Worm (Caenorhabditis elegans) whole organism, late embryonic: ENCODE data around the gene srj-42.

Experiments
- C08G9.2 ChIP-seq: sonication (generic microtip); optimal IDR thresholded peaks from 2 replicates; lab custom pipeline; 2016; ENCODE audit warnings: mild to moderate bottlenecking, missing genetic modification characterization, moderate library complexity, missing compliant biosample characterization
- F13H6.1 ChIP-seq: sonication (generic microtip); optimal IDR thresholded peaks from 2 replicates; lab custom pipeline; 2016; ENCODE audit warnings: missing genetic modification characterization, missing compliant biosample characterization
- K09A11.1 ChIP-seq: sonication (generic microtip); optimal IDR thresholded peaks from 2 replicates; lab custom pipeline; 2017; ENCODE audit warnings: antibody characterized with exemption, mild to moderate bottlenecking, missing genetic modification characterization, missing compliant biosample characterization; ENCODE audit not compliant: insufficient read depth
- T23F11.4 ChIP-seq: fragments of 200-800 bp; sonication (Bioruptor generic); optimal IDR thresholded peaks from 2 replicates; lab custom pipeline; 2018; ENCODE audit warnings: mild to moderate bottlenecking, missing genetic modification characterization, missing compliant biosample characterization
- Y22D7AL.16 ChIP-seq: sonication (generic microtip); optimal IDR thresholded peaks from 2 replicates; lab custom pipeline; 2016; ENCODE audit warnings: missing genetic modification characterization, missing compliant biosample characterization
- ama-1 ChIP-seq: fragments of 150-350 bp; optimal IDR thresholded peaks from 2 replicates; lab custom pipeline; 2014
- ceh-14 ChIP-seq: sonication (generic microtip); optimal IDR thresholded peaks from 2 replicates; lab custom pipeline; 2016; ENCODE audit warnings: missing genotype, missing genetic modification characterization, missing compliant biosample characterization
- ceh-18 ChIP-seq: sonication (generic microtip); optimal IDR thresholded peaks from 2 replicates; lab custom pipeline; 2016; ENCODE audit warnings: missing genetic modification characterization, missing compliant biosample characterization
- ceh-19 ChIP-seq: fragments of 200-800 bp; sonication (Bioruptor generic); optimal IDR thresholded peaks from 2 replicates; lab custom pipeline; 2018; ENCODE audit warnings: mild to moderate bottlenecking, missing genetic modification characterization, missing compliant biosample characterization
- ceh-2 ChIP-seq: sonication (generic microtip); optimal IDR thresholded peaks from 2 replicates; lab custom pipeline; 2016; ENCODE audit warnings: missing genotype, missing genetic modification characterization, missing compliant biosample characterization
- ceh-22 ChIP-seq: sonication (generic microtip); optimal IDR thresholded peaks from 2 replicates; lab custom pipeline; 2017; ENCODE audit warnings: missing biosample characterization, missing genetic modification characterization
- ceh-30 ChIP-seq: fragments of 150-350 bp; optimal IDR thresholded peaks from 2 replicates; lab custom pipeline; 2014; ENCODE audit warnings: missing biosample characterization, missing genetic modification characterization
- ceh-31 ChIP-seq: sonication (generic microtip); optimal IDR thresholded peaks from 2 replicates; lab custom pipeline; 2016; ENCODE audit warnings: missing genetic modification characterization, missing compliant biosample characterization
- ceh-9 ChIP-seq: sonication (generic microtip); optimal IDR thresholded peaks from 2 replicates; lab custom pipeline; 2016; ENCODE audit warnings: mild to moderate bottlenecking, missing genetic modification characterization, inconsistent platforms, missing compliant biosample characterization
- che-1 ChIP-seq: sonication (generic microtip); optimal IDR thresholded peaks from 2 replicates; lab custom pipeline; 2016; ENCODE audit warnings: mild to moderate bottlenecking, missing genetic modification characterization, missing compliant biosample characterization
- dmd-4 ChIP-seq: sonication (generic microtip); optimal IDR thresholded peaks from 2 replicates; lab custom pipeline; 2016; ENCODE audit warnings: borderline replicate concordance, missing genetic modification characterization, missing compliant biosample characterization
- dve-1 ChIP-seq: sonication (generic microtip); optimal IDR thresholded peaks from 2 replicates; lab custom pipeline; 2017; ENCODE audit warnings: antibody characterized with exemption, mild to moderate bottlenecking, missing genetic modification characterization, missing compliant biosample characterization
- elt-4 ChIP-seq: sonication (generic microtip); optimal IDR thresholded peaks from 2 replicates; lab custom pipeline; 2016; ENCODE audit warnings: missing genetic modification characterization, missing compliant biosample characterization
- ets-4 ChIP-seq: sonication (generic microtip); optimal IDR thresholded peaks from 2 replicates; lab custom pipeline; 2016; ENCODE audit warnings: missing genetic modification characterization, missing compliant biosample characterization
- eyg-1 ChIP-seq: sonication (generic microtip); optimal IDR thresholded peaks from 2 replicates; lab custom pipeline; 2016; ENCODE audit warnings: missing genotype, missing genetic modification characterization, missing compliant biosample characterization
- fkh-10 ChIP-seq: fragments of 150-350 bp; optimal IDR thresholded peaks from 2 replicates; lab custom pipeline; 2014; ENCODE audit warnings: missing biosample characterization, missing genetic modification reagents, missing genetic modification characterization
- fkh-6 ChIP-seq: sonication (generic microtip); optimal IDR thresholded peaks from 2 replicates; lab custom pipeline; 2016; ENCODE audit warnings: missing genetic modification characterization, missing compliant biosample characterization
- gmeb-2 ChIP-seq: sonication (generic microtip); optimal IDR thresholded peaks from 2 replicates; lab custom pipeline; 2016; ENCODE audit warnings: missing genetic modification characterization, inconsistent platforms, missing compliant biosample characterization
- hlh-13 ChIP-seq: fragments of 200-800 bp; sonication (Bioruptor generic); optimal IDR thresholded peaks from 2 replicates; lab custom pipeline; 2018; ENCODE audit warnings: mild to moderate bottlenecking, missing genetic modification characterization, missing compliant biosample characterization
- hlh-15 ChIP-seq: sonication (generic microtip); optimal IDR thresholded peaks from 2 replicates; lab custom pipeline; 2016; ENCODE audit warnings: missing genetic modification characterization, missing compliant biosample characterization
- hlh-30 ChIP-seq: sonication (generic microtip); optimal IDR thresholded peaks from 2 replicates; lab custom pipeline; 2017; ENCODE audit warnings: antibody characterized with exemption, missing genetic modification characterization, missing compliant biosample characterization; ENCODE audit not compliant: insufficient read depth
- hlh-8 ChIP-seq: sonication (generic microtip); optimal IDR thresholded peaks from 2 replicates; lab custom pipeline; 2016; ENCODE audit warnings: missing genotype, missing genetic modification characterization, missing compliant biosample characterization
- lim-6 ChIP-seq: sonication (generic microtip); optimal IDR thresholded peaks from 2 replicates; lab custom pipeline; 2016; ENCODE audit warnings: missing genetic modification characterization, missing compliant biosample characterization
- lin-11 ChIP-seq: fragments of 200-800 bp; sonication (Bioruptor generic); optimal IDR thresholded peaks from 2 replicates; lab custom pipeline; 2018; ENCODE audit warnings: mild to moderate bottlenecking, missing genetic modification characterization, missing compliant biosample characterization
- madf-2 ChIP-seq: sonication (generic microtip); optimal IDR thresholded peaks from 2 replicates; lab custom pipeline; 2017; ENCODE audit warnings: missing genetic modification characterization, missing compliant biosample characterization
- mec-3 ChIP-seq: sonication (generic microtip); optimal IDR thresholded peaks from 2 replicates; lab custom pipeline; 2016; ENCODE audit warnings: borderline replicate concordance, missing genetic modification characterization, missing compliant biosample characterization
- nfya-1 ChIP-seq: sonication (generic microtip); optimal IDR thresholded peaks from 2 replicates; lab custom pipeline; 2017; ENCODE audit warnings: missing genetic modification characterization, mild to moderate bottlenecking, missing compliant biosample characterization, antibody characterized with exemption, moderate library complexity
- nhr-11 ChIP-seq: fragments of 150-350 bp; optimal IDR thresholded peaks from 2 replicates; lab custom pipeline; 2014; ENCODE audit warnings: missing biosample characterization, missing genetic modification characterization
- nhr-232 ChIP-seq: sonication (generic microtip); optimal IDR thresholded peaks from 2 replicates; lab custom pipeline; 2016; ENCODE audit warnings: missing genetic modification characterization, missing compliant biosample characterization
- pag-3 ChIP-seq: sonication (generic microtip); optimal IDR thresholded peaks from 2 replicates; lab custom pipeline; 2016; ENCODE audit warnings: missing compliant biosample characterization, missing genetic modification characterization, borderline replicate concordance
- pat-9 ChIP-seq: fragments of 200-800 bp; sonication (Bioruptor generic); optimal IDR thresholded peaks from 2 replicates; lab custom pipeline; 2018; ENCODE audit warnings: mild to moderate bottlenecking, missing genetic modification characterization, moderate library complexity, missing compliant biosample characterization
- pax-1 ChIP-seq: fragments of 150-350 bp; optimal IDR thresholded peaks from 2 replicates; lab custom pipeline; 2014; ENCODE audit warnings: missing biosample characterization, missing genetic modification characterization
- pha-2 ChIP-seq: sonication (generic microtip); optimal IDR thresholded peaks from 2 replicates; lab custom pipeline; 2017; ENCODE audit warnings: mild to moderate bottlenecking, missing genetic modification characterization, missing compliant biosample characterization
- pqm-1 ChIP-seq: sonication (generic microtip); optimal IDR thresholded peaks from 2 replicates; lab custom pipeline; 2016; ENCODE audit warnings: missing genetic modification characterization, missing compliant biosample characterization
- sdc-2 ChIP-seq: sonication (generic microtip); optimal IDR thresholded peaks from 2 replicates; lab custom pipeline; 2016; ENCODE audit warnings: missing genotype, missing genetic modification characterization, missing compliant biosample characterization
- sox-2 ChIP-seq: fragments of 200-800 bp; sonication (Bioruptor generic); IDR thresholded peaks from 2 replicates; pipeline ENCODE4 v1.3.6; 2022; ENCODE audit warnings: missing genetic modification reagents, missing genetic modification characterization, missing compliant biosample characterization
- sox-4 ChIP-seq: sonication (generic microtip); optimal IDR thresholded peaks from 2 replicates; lab custom pipeline; 2017; ENCODE audit warnings: mild to moderate bottlenecking, missing genetic modification characterization, inconsistent platforms, missing compliant biosample characterization
- tbx-2 ChIP-seq: sonication (generic microtip); optimal IDR thresholded peaks from 2 replicates; lab custom pipeline; 2016; ENCODE audit warnings: missing genetic modification characterization, missing compliant biosample characterization
- tbx-7 ChIP-seq: sonication (generic microtip); optimal IDR thresholded peaks from 2 replicates; lab custom pipeline; 2016; ENCODE audit warnings: missing genotype, missing genetic modification characterization, missing compliant biosample characterization
- unc-3 ChIP-seq, 2 experiments: fragments of 200-800 bp in 1 of 2; sonication (Bioruptor generic) in 1 of 2; sonication (generic microtip) in 1 of 2; conservative IDR thresholded peaks in 1 of 2; optimal IDR thresholded peaks in 1 of 2; 2 replicates each; pipeline versions ENCODE4 v1.3.6 to Lab custom; 2016 to 2022; ENCODE audit warnings: missing compliant biosample characterization in 2 of 2, missing genetic modification characterization in 2 of 2, missing genetic modification reagents in 1 of 2
- unc-42 ChIP-seq: sonication (generic microtip); optimal IDR thresholded peaks from 2 replicates; lab custom pipeline; 2016; ENCODE audit warnings: missing genotype, missing genetic modification characterization, missing compliant biosample characterization
- unc-55 ChIP-seq: sonication (generic microtip); optimal IDR thresholded peaks from 2 replicates; lab custom pipeline; 2017; ENCODE audit warnings: missing biosample characterization, missing genetic modification reagents, missing genetic modification characterization
- unc-86 ChIP-seq: sonication (generic microtip); optimal IDR thresholded peaks from 2 replicates; lab custom pipeline; 2016; ENCODE audit warnings: missing genetic modification characterization, missing compliant biosample characterization
- zip-5 ChIP-seq: sonication (generic microtip); optimal IDR thresholded peaks from 2 replicates; lab custom pipeline; 2016; ENCODE audit warnings: missing genetic modification characterization, missing compliant biosample characterization
- ztf-16 ChIP-seq: sonication (generic microtip); optimal IDR thresholded peaks from 2 replicates; lab custom pipeline; 2017; ENCODE audit warnings: missing genetic modification characterization, missing compliant biosample characterization

The srj-42 gene

DNA sequence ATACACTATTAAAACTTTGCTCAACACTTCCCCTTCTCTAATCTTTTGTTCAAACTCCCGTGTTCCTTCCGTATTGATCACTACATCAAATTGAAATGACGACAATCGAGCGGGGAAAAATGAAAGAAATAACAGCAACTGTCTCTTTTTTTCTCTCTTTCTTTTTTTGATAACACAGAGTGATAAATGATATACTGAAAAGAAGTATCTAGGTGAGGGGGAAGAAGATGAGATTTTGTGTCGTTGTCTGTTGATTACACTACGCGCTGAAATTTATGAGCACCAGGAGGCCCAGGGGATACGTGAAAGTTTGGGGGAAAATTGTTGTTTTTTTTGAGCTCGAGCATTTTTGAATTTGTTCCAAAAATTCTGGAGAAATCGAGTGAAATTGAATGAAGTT is 22.0 kb upstream of the srj-42 start:
- TF ChIP-seq ceh-18 (tag; lab: Kevin White, UChicago) (peak; percentile 54), gmeb-2 (tag; lab: Kevin White, UChicago) (no peak)

ce11 chrIV:15259548-15259947 is 7.5 kb upstream of the srj-42 start, which contains the start of gene Y73F8A.5:
Y73F8A.5 (plus strand) TSS chrIV:15259868.
- TF ChIP-seq ceh-19, result peak; percentile 7
- TF ChIP-seq ets-4 (tag; lab: Kevin White, UChicago), result no peak
- no peak for TF ChIP-seq ceh-2 (tag; lab: Kevin White, UChicago)
- no peak for TF ChIP-seq fkh-10
- TF ChIP-seq unc-3 (GFP tag; conservative IDR thresholded peaks at IDR 0.05; lab: Robert Waterston, UW), result no peak
- TF ChIP-seq unc-3 (tag; optimal IDR thresholded peaks at IDR 0.05; lab: Kevin White, UChicago), result no peak
- no peak for TF ChIP-seq F13H6.1
- no peak for TF ChIP-seq sox-2
- no peak for TF ChIP-seq pax-1 (tag; lab: Kevin White, UChicago)
- TF ChIP-seq madf-2, result no peak
- TF ChIP-seq tbx-7, result no peak
- TF ChIP-seq ceh-31 (tag; lab: Kevin White, UChicago), result peak; percentile 72
- TF ChIP-seq mec-3 (tag; lab: Kevin White, UChicago), result no peak
- TF ChIP-seq Y22D7AL.16 (tag; lab: Kevin White, UChicago), result no peak
- no peak for TF ChIP-seq unc-86
- TF ChIP-seq unc-42 (tag; lab: Kevin White, UChicago), result peak; percentile 81
- TF ChIP-seq T23F11.4 (GFP tag; lab: Kevin White, UChicago), result no peak
- TF ChIP-seq K09A11.1 (tag; lab: Kevin White, UChicago), result no peak
- no peak for TF ChIP-seq ceh-30 (tag; lab: Kevin White, UChicago)
- no peak for TF ChIP-seq eyg-1 (tag; lab: Kevin White, UChicago)
- TF ChIP-seq hlh-13 (GFP tag; lab: Kevin White, UChicago), result no peak
- no peak for TF ChIP-seq sdc-2 (tag; lab: Kevin White, UChicago)
- peak; percentile 15 for TF ChIP-seq hlh-30 (tag; lab: Kevin White, UChicago)
- no peak for TF ChIP-seq zip-5 (tag; lab: Kevin White, UChicago)
- TF ChIP-seq hlh-15 (tag; lab: Kevin White, UChicago), result no peak
- TF ChIP-seq gmeb-2 (tag; lab: Kevin White, UChicago), result no peak
- TF ChIP-seq nfya-1, result peak; percentile 27
- TF ChIP-seq ama-1, result no peak
- no peak for TF ChIP-seq dmd-4 (tag; lab: Kevin White, UChicago)
- TF ChIP-seq nhr-11, result no peak
- TF ChIP-seq tbx-2, result no peak
- no peak for TF ChIP-seq fkh-6 (tag; lab: Kevin White, UChicago)
- TF ChIP-seq pqm-1 (tag; lab: Kevin White, UChicago), result no peak
- TF ChIP-seq ceh-14 (tag; lab: Kevin White, UChicago), result peak; percentile 27
- no peak for TF ChIP-seq C08G9.2 (tag; lab: Kevin White, UChicago)
- TF ChIP-seq unc-55 (GFP tag; lab: Kevin White, UChicago), result no peak
- no peak for TF ChIP-seq lin-11 (tag; lab: Kevin White, UChicago)
- TF ChIP-seq pat-9, result no peak
- no peak for TF ChIP-seq ceh-22
- TF ChIP-seq lim-6 (tag; lab: Kevin White, UChicago), result no peak

DNA sequence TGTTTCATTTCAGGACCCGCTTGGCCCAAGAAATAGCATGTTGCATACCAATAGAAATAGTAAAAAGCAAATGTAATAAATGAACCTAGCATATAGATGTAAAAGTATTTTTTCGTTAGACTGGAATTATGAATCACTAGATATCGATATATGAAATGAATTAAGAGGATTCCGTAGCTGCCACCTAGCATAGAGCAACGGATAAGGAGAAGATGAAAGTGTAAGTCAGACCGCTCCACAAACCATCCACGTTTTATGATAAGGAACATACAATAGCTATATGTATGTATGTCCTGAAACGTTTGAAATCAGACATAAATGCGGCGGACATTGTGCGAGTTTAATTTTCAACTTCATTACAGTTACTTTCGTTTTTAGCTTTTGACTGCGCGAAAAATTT is 982 bp downstream of the srj-42 start:
- TF ChIP-seq elt-4 (tag; lab: Kevin White, UChicago) (no peak), zip-5 (tag; lab: Kevin White, UChicago) (no peak), nhr-232 (no peak), gmeb-2 (tag; lab: Kevin White, UChicago) (no peak), ceh-9 (tag; lab: Kevin White, UChicago) (no peak), unc-55 (GFP tag; lab: Kevin White, UChicago) (no peak), che-1 (no peak), pha-2 (tag; lab: Kevin White, UChicago) (no peak), pat-9 (no peak), unc-86 (no peak), ama-1 (no peak), dve-1 (tag; lab: Kevin White, UChicago) (no peak), sox-4 (tag; lab: Kevin White, UChicago) (no peak), T23F11.4 (GFP tag; lab: Kevin White, UChicago) (no peak), pag-3 (tag; lab: Kevin White, UChicago) (no peak), ztf-16 (tag; lab: Kevin White, UChicago) (no peak), hlh-8 (no peak), nfya-1 (no peak), C08G9.2 (tag; lab: Kevin White, UChicago) (no peak)
